Worm (Caenorhabditis elegans) whole organism, early embryonic: ENCODE results near the gene ctsa-1.2.

Source experiments
- B0310.2 ChIP-seq: sonication (generic microtip); optimal IDR thresholded peaks from 2 replicates; lab custom pipeline; 2016; ENCODE audit warnings: mild to moderate bottlenecking, missing genetic modification characterization, missing compliant biosample characterization
- F13C5.2 ChIP-seq: sonication (generic microtip); optimal IDR thresholded peaks from 2 replicates; lab custom pipeline; 2017; ENCODE audit warnings: mild to moderate bottlenecking, missing genetic modification characterization, inconsistent platforms, missing compliant biosample characterization
- aly-1 ChIP-seq: sonication (generic microtip); optimal IDR thresholded peaks from 2 replicates; lab custom pipeline; 2016; ENCODE audit warnings: missing genetic modification characterization, missing compliant biosample characterization
- ama-1 ChIP-seq: fragments of 150-350 bp; optimal IDR thresholded peaks from 2 replicates; lab custom pipeline; 2014
- ceh-13 ChIP-seq: fragments of 200-800 bp; sonication (Bioruptor generic); optimal IDR thresholded peaks from 2 replicates; lab custom pipeline; 2018; ENCODE audit warnings: mild to moderate bottlenecking, missing genetic modification characterization, missing compliant biosample characterization
- ceh-36 ChIP-seq: sonication (generic microtip); optimal IDR thresholded peaks from 2 replicates; lab custom pipeline; 2016; ENCODE audit warnings: missing genetic modification characterization, inconsistent platforms, missing compliant biosample characterization
- ets-7 ChIP-seq: sonication (generic microtip); optimal IDR thresholded peaks from 2 replicates; lab custom pipeline; 2016; ENCODE audit warnings: missing genotype, missing genetic modification characterization, missing compliant biosample characterization
- flt-1 ChIP-seq: fragments of 200-800 bp; sonication (Bioruptor generic); IDR thresholded peaks from 2 replicates; pipeline ENCODE4 v1.3.6; 2022; ENCODE audit warnings: missing genetic modification characterization, missing compliant biosample characterization
- hmbx-1 ChIP-seq: sonication (generic microtip); optimal IDR thresholded peaks from 2 replicates; lab custom pipeline; 2016; ENCODE audit warnings: mild to moderate bottlenecking, missing genetic modification characterization, missing compliant biosample characterization
- hmg-4 ChIP-seq: fragments of 200-800 bp; sonication (Bioruptor generic); optimal IDR thresholded peaks from 2 replicates; lab custom pipeline; 2018; ENCODE audit warnings: mild to moderate bottlenecking, missing genetic modification characterization, missing compliant biosample characterization
- hnd-1 ChIP-seq: sonication (generic microtip); optimal IDR thresholded peaks from 2 replicates; lab custom pipeline; 2016; ENCODE audit warnings: missing genetic modification characterization, missing compliant biosample characterization
- pes-1 ChIP-seq: fragments of 200-800 bp; sonication (Bioruptor generic); IDR thresholded peaks from 2 replicates; pipeline ENCODE4 v1.3.6; 2022; ENCODE audit warnings: missing genetic modification reagents, missing genetic modification characterization, missing compliant biosample characterization
- scrt-1 ChIP-seq: fragments of 200-800 bp; sonication (Bioruptor generic); IDR thresholded peaks from 2 replicates; pipeline ENCODE4 v1.3.6; 2022; ENCODE audit warnings: missing genetic modification characterization, missing compliant biosample characterization
- sea-1 ChIP-seq: fragments of 200-800 bp; sonication (Bioruptor generic); conservative IDR thresholded peaks from 2 replicates; pipeline ENCODE4 v1.3.6; 2022; ENCODE audit warnings: missing genetic modification characterization, missing compliant biosample characterization
- tbx-11 ChIP-seq: fragments of 200-800 bp; sonication (Bioruptor generic); IDR thresholded peaks from 2 replicates; pipeline ENCODE4 v1.3.6; 2022; ENCODE audit warnings: missing genetic modification characterization, missing compliant biosample characterization
- tbx-37 ChIP-seq: fragments of 200-800 bp; sonication (Bioruptor generic); conservative IDR thresholded peaks from 2 replicates; pipeline ENCODE4 v1.3.6; 2022; ENCODE audit warnings: missing genetic modification reagents, missing genetic modification characterization, missing compliant biosample characterization
- tra-4 ChIP-seq: sonication (generic microtip); optimal IDR thresholded peaks from 2 replicates; lab custom pipeline; 2017; ENCODE audit warnings: missing genetic modification characterization, missing compliant biosample characterization

Gene ctsa-1.2

DNA sequence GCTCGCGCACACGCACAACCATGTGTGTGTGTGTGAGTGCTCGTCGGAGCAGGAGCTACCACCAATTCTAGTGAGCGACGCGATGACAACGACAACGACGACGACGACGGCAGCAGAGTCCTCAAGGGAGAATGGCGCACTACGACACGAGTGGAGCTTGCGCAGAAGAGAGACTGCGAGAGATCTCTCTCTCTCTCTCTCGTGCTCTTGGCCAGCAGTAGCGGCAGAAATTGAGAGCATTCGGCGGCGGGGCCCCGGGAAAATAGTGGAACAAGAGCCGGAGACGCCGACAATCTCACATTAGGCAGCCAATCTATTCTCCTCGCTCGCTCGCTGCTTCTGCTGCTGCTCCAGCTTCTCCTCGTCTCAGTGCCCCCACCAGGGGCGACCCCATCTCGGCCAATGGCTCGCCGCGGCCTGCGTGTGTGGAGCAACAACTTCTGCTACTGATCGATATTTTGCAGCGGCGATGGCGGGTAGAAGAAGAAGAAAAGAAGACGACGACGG, 7.7 kb downstream of the ctsa-1.2 start:
- peak; percentile 33; the same call in 1 of the 2 replicates for TF ChIP-seq pes-1
- 0 out of 2 replicates have a peak, but pooled peaks have one; percentile 16 for TF ChIP-seq flt-1 (GFP tag; lab: Robert Waterston, UW)
- peak; percentile 72 for TF ChIP-seq F13C5.2 (tag; lab: Kevin White, UChicago)
- TF ChIP-seq tra-4 (tag; lab: Kevin White, UChicago): no peak
- peak; percentile 52 for TF ChIP-seq aly-1
- no peak for TF ChIP-seq hmbx-1 (tag; lab: Kevin White, UChicago)
- peak; percentile 75 for TF ChIP-seq hmg-4 (GFP tag; lab: Kevin White, UChicago)
- peak; percentile 19 for TF ChIP-seq B0310.2 (tag; lab: Kevin White, UChicago)
- peak; percentile 32; the same call in 1 of the 2 replicates for TF ChIP-seq scrt-1 (GFP tag; lab: Robert Waterston, UW)

DNA sequence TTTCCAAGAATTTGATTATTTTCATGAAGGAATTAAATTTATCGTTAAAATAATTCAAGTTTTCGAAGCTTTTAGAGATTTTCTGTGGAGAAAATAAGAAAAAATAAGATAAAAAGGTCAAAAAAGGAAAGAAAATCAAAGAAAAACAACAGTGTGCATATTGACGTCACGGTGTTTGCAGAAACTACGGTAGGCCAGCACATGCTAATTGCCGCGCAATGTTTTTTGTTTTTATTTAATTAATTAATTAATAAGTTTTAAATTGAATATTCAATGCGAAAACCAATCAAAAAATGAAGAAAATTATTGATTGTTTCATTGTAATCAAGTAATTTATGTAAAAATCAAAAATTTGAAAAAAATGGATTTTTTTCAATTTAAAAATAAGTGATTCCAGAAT, 8.7 kb downstream of the ctsa-1.2 start:
- no peak for TF ChIP-seq sea-1 (GFP tag; lab: Robert Waterston, UW)
- TF ChIP-seq ceh-36: no peak
- TF ChIP-seq tbx-11 (GFP tag; lab: Robert Waterston, UW): no peak
- TF ChIP-seq scrt-1 (GFP tag; lab: Robert Waterston, UW): no peak
- TF ChIP-seq hmbx-1 (tag; lab: Kevin White, UChicago): no peak
- no peak for TF ChIP-seq pes-1
- TF ChIP-seq ceh-13 (GFP tag; lab: Kevin White, UChicago): no peak
- TF ChIP-seq tra-4 (tag; lab: Kevin White, UChicago): no peak
- no peak for TF ChIP-seq hmg-4 (GFP tag; lab: Kevin White, UChicago)
- no peak for TF ChIP-seq aly-1
- no peak for TF ChIP-seq ets-7
- no peak for TF ChIP-seq B0310.2 (tag; lab: Kevin White, UChicago)
- TF ChIP-seq hnd-1 (tag; lab: Kevin White, UChicago): no peak

DNA sequence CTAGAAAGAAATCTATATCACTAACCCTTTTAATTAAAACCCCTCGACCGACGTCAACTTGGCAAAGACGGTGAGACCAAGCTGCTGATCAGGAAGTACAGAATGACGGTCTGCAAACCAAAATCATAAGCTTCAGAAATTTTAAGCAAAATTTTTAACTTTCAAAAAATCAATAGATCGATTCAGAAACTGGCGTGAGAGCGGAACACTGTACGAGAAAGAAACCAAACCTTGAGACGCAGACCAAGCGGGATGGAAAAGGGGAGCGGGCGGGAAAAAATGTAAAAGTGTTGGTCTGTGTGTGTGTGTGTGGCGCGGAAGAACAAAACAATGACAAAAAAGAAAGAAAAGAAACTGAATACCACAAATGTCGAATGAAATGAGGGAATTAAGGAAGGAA, 9.3 kb downstream of the ctsa-1.2 start, which contains the start of the genes F44E5.17 and gpb-1:
F44E5.17 (minus strand) TSS at position 101 of the 400 bp plus-strand sequence.
gpb-1 (minus strand) TSS at position 118 of the 400 bp plus-strand sequence.
- TF ChIP-seq ceh-13 (GFP tag; lab: Kevin White, UChicago) (no peak), sea-1 (GFP tag; lab: Robert Waterston, UW) (no peak), F13C5.2 (tag; lab: Kevin White, UChicago) (no peak), tbx-37 (no peak), hnd-1 (tag; lab: Kevin White, UChicago) (no peak), scrt-1 (GFP tag; lab: Robert Waterston, UW) (no peak), flt-1 (GFP tag; lab: Robert Waterston, UW) (no peak), hmg-4 (GFP tag; lab: Kevin White, UChicago) (no peak), B0310.2 (tag; lab: Kevin White, UChicago) (no peak), ama-1 (lab: Kevin White, UChicago) (no peak)

- no peak for TF ChIP-seq hmbx-1 (tag; lab: Kevin White, UChicago)
- no peak for TF ChIP-seq hnd-1 (tag; lab: Kevin White, UChicago)
- 0 out of 2 replicates have a peak, but pooled peaks have one; percentile 50 for TF ChIP-seq sea-1 (GFP tag; lab: Robert Waterston, UW)
- peak; percentile 93 for TF ChIP-seq hmg-4 (GFP tag; lab: Kevin White, UChicago)
- TF ChIP-seq aly-1: peak; percentile 55
- TF ChIP-seq F13C5.2 (tag; lab: Kevin White, UChicago): peak; percentile 90
- TF ChIP-seq B0310.2 (tag; lab: Kevin White, UChicago): peak; percentile 32
- no peak for TF ChIP-seq ama-1 (lab: Kevin White, UChicago)
- TF ChIP-seq pes-1: peak; percentile 40; the same call in 1 of the 2 replicates
- peak; percentile 35 for TF ChIP-seq ets-7
- 0 out of 2 replicates have a peak, but pooled peaks have one; percentile 43 for TF ChIP-seq flt-1 (GFP tag; lab: Robert Waterston, UW)
- TF ChIP-seq tbx-11 (GFP tag; lab: Robert Waterston, UW): 0 out of 2 replicates have a peak, but pooled peaks have one; percentile 53
- TF ChIP-seq scrt-1 (GFP tag; lab: Robert Waterston, UW): 0 out of 2 replicates have a peak, but pooled peaks have one; percentile 51
These were observed 10.5 kb downstream of the ctsa-1.2 start for ce11 chrII:11749490-11750172.

DNA sequence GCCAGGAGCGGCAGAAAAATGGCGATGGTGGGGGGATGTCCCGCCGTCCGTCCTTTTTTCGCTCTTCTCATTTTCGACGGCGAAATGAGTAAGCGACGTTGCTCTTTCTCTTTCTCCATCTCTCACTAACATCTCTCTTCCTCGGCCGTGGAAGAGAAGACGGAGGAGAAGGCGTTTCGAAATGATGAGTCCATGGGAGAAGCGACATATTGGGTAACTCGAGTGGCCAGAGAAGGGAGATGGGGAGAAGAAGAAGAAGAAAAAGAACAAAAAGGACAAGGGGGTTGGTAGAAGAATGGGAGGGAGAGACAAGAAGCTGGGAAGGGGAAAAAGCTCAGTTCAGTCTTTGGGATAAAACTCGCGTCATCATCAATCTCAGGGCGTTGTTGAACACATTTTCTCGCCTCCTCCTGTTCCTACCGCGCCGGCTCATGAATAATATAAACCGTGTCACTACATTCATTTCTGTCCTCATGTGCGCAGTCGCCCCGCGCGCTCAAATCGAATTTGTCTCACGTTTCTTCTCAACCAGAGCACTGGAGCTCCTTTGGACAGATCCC, 12.5 kb downstream of the ctsa-1.2 start:
- TF ChIP-seq B0310.2 (tag; lab: Kevin White, UChicago): no peak
- TF ChIP-seq flt-1 (GFP tag; lab: Robert Waterston, UW): no peak
- TF ChIP-seq aly-1: peak; percentile 33
- TF ChIP-seq tra-4 (tag; lab: Kevin White, UChicago): no peak
- no peak for TF ChIP-seq sea-1 (GFP tag; lab: Robert Waterston, UW)
- TF ChIP-seq pes-1: no peak
- no peak for TF ChIP-seq tbx-37

DNA sequence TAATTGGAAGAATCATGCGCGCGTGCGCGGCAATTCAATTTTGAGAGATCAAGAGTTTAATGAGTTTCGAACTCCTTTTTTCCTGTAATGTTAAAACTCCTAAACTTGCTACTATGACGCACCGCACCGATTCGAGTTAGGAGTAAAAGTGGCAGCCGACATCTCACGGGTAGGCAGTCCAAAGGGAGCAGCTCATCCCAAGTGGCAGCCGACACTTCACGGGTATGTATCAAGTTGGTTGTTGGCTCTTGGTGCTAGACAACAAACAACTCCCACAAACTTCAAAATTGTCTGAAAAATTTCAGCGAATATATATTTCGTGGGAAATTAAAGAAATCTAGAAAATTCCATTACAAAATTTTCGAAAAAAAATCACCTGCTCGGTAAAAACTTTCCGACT, 14.0 kb downstream of the ctsa-1.2 start:
- TF ChIP-seq hnd-1 (tag; lab: Kevin White, UChicago) (no peak), scrt-1 (GFP tag; lab: Robert Waterston, UW) (no peak), flt-1 (GFP tag; lab: Robert Waterston, UW) (no peak), tbx-11 (GFP tag; lab: Robert Waterston, UW) (no peak), hmbx-1 (tag; lab: Kevin White, UChicago) (no peak), ets-7 (no peak), hmg-4 (GFP tag; lab: Kevin White, UChicago) (no peak)

- TF ChIP-seq hnd-1 (tag; lab: Kevin White, UChicago): peak; percentile 2
- no peak for TF ChIP-seq aly-1
- no peak for TF ChIP-seq ets-7
- TF ChIP-seq tbx-37: no peak
- TF ChIP-seq pes-1: 0 out of 2 replicates have a peak, but pooled peaks have one; percentile 46
- TF ChIP-seq sea-1 (GFP tag; lab: Robert Waterston, UW): peak; percentile 71; the same call in 1 of the 2 replicates
- TF ChIP-seq ama-1 (lab: Kevin White, UChicago): peak; percentile 46
- no peak for TF ChIP-seq tra-4 (tag; lab: Kevin White, UChicago)
These were observed 17.5 kb downstream of the ctsa-1.2 start for ce11 chrII:11756684-11757107.
